Worm (Caenorhabditis elegans): Measurements from ENCODE around the gene F55B12.2.

Gene F55B12.2

DNA sequence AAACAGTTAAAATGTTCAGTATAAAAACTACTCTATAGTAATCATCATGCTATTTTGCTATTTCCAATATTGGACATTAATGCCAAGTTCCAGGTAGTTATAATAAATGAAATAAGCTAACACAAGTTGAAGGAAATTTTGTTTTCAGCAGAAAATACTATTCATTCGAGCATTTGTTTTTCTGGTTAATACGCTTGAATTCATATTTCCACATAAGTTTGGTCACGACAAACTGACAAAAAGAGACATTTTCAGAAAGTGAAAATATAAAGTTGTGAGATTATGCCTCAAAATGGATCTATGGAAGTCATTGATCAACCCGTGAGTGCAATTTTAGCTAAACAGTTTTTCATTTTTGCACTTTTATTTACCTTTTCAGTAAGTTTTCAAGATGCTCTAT lies 28.4 kb upstream of the F55B12.2 start, which contains the start of gene srx-131:
TSS of gene srx-131 (plus strand) at position 301 of the 400 bp plus-strand sequence.
- TF ChIP-seq elt-2 (tag; optimal IDR thresholded peaks at IDR 0.05) (no peak), mdl-1 (tag; optimal IDR thresholded peaks at IDR 0.05) (no peak), nhr-237 (tag; optimal IDR thresholded peaks at IDR 0.05) (no peak), nhr-12 (tag; optimal IDR thresholded peaks at IDR 0.05) (no peak), sea-2 (GFP tag; optimal IDR thresholded peaks at IDR 0.05) (no peak), ceh-28 (tag; optimal IDR thresholded peaks at IDR 0.05) (no peak), elt-1 (tag; optimal IDR thresholded peaks at IDR 0.05) (no peak), lin-39 (tag; optimal IDR thresholded peaks at IDR 0.05) (no peak)

DNA sequence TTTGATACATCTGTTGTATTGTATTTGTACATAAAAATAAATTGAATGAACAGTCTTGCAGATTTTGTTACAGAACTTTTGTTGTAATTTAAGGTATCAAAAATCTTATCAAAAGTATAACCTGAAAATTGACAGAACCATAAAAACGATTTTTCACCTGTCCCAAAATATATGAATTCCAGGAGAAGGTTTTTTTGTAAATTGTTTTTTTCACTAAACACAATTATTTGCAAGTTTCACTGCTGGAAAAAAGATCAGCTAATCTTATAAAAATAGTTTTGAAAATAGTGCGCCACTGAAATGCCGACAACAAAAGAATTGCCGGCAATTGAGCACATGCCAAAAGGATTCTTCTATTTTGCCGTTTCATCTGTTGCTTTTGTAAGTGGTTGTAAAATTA lies 26.4 kb upstream of the F55B12.2 start, which contains the start of gene srx-130:
TSS of gene srx-130 (plus strand) at position 301 of the 400 bp plus-strand sequence.
- TF ChIP-seq ztf-4 (tag; optimal IDR thresholded peaks at IDR 0.05), result no peak
- TF ChIP-seq lin-39 (tag; optimal IDR thresholded peaks at IDR 0.05), result no peak
- TF ChIP-seq ceh-16 (tag; optimal IDR thresholded peaks at IDR 0.05), result no peak
- no peak for TF ChIP-seq elt-2 (tag; optimal IDR thresholded peaks at IDR 0.05)
- no peak for TF ChIP-seq tbx-2 (tag; optimal IDR thresholded peaks at IDR 0.05)
- TF ChIP-seq ZK546.5 (tag; optimal IDR thresholded peaks at IDR 0.05), result no peak
- no peak for TF ChIP-seq nhr-11 (tag; optimal IDR thresholded peaks at IDR 0.05)
- no peak for TF ChIP-seq mdl-1 (tag; optimal IDR thresholded peaks at IDR 0.05)
- no peak for TF ChIP-seq fkh-2 (tag; optimal IDR thresholded peaks at IDR 0.05)
- TF ChIP-seq nhr-43 (tag; optimal IDR thresholded peaks at IDR 0.05; ENCODE audit: poor library complexity, severe bottlenecking), result no peak
- no peak for TF ChIP-seq elt-1 (tag; optimal IDR thresholded peaks at IDR 0.05)
- no peak for TF ChIP-seq lin-15B (tag; optimal IDR thresholded peaks at IDR 0.05)
- no peak for TF ChIP-seq nhr-77 (tag; optimal IDR thresholded peaks at IDR 0.05)
- no peak for TF ChIP-seq snpc-4 (tag; optimal IDR thresholded peaks at IDR 0.05)
- no peak for TF ChIP-seq unc-39 (tag; optimal IDR thresholded peaks at IDR 0.05)
- TF ChIP-seq fkh-10 (GFP tag; optimal IDR thresholded peaks at IDR 0.05), result no peak
- TF ChIP-seq zag-1 (tag; optimal IDR thresholded peaks at IDR 0.05), result no peak
- no peak for TF ChIP-seq egl-5 (tag; optimal IDR thresholded peaks at IDR 0.05)
- no peak for TF ChIP-seq fos-1 (tag; optimal IDR thresholded peaks at IDR 0.05)

DNA sequence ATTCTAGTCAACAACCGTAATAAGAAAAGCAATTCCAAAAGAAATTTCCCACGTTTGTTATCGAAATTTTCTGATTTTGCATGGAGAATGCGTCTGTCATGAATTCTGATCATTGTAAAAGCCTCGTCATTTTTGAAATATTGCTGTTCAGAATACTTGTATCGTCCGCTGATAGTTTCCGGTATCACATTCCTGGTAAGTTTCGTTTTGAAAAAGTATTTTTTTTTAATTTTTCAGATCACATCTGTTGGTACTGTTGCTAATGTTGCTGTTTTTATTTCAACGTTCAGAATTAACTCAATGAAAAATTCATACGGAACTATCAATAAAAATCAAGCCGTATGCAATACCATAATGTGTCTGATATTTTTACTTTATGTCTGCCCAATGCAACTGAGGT lies 24.1 kb upstream of the F55B12.2 start, which contains the start of gene srx-17:
TSS of gene srx-17 (plus strand) at position 301 of the 400 bp plus-strand sequence.
- no peak for TF ChIP-seq elt-1 (tag; optimal IDR thresholded peaks at IDR 0.05)

DNA sequence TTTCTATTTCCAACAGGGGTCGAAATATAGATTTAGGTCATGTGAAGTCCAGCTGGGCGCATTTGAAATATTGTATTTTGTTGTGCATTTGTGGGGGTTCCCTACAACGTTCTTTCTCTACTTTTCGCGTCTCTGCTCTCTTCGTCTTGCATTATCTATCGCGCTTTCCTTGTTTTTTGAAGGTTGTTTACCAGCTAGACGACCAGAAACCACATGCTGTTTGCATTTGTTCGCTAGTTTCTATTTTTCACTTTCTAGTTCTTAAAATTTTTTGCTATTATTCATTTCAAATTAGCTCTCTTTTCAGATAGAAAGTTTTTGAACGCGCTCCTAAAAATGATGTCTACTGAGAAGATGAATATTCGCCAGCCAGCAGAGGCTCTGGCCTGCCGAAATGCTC lies 22.7 kb upstream of the F55B12.2 start, which contains the start of gene F55B12.10:
TSS of gene F55B12.10 (plus strand) at position 301 of the 400 bp plus-strand sequence.
- no peak for TF ChIP-seq nhr-11 (tag; optimal IDR thresholded peaks at IDR 0.05)
- TF ChIP-seq nhr-77 (tag; optimal IDR thresholded peaks at IDR 0.05), result no peak
- no peak for TF ChIP-seq sea-2 (GFP tag; optimal IDR thresholded peaks at IDR 0.05)

DNA sequence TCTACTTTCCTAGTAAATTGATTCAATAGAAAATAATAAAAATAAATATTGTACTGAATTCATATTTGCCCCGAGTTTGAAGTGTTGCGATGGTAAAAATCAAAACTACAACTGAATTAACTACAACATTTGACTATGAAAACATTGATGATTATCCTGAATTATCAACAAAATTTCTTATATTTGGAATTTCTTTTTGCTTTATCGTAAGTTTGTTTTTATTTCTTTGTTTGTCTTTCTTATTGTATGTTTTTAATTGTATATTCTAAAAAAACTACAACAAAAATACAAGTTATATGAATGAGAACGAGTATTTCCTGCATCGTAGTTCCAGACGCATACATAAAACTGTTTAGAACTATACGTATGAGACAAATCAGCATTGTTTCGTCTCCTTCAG lies 20.4 kb upstream of the F55B12.2 start, which contains the start of gene srx-128:
TSS of gene srx-128 (plus strand) at position 301 of the 400 bp plus-strand sequence.
- TF ChIP-seq nhr-67 (tag; optimal IDR thresholded peaks at IDR 0.05), result no peak
- TF ChIP-seq skn-1 (tag; optimal IDR thresholded peaks at IDR 0.05), result no peak
- no peak for TF ChIP-seq elt-3 (tag; optimal IDR thresholded peaks at IDR 0.05)
- no peak for TF ChIP-seq ceh-28 (tag; optimal IDR thresholded peaks at IDR 0.05)
- TF ChIP-seq ceh-16 (tag; optimal IDR thresholded peaks at IDR 0.05), result no peak

DNA sequence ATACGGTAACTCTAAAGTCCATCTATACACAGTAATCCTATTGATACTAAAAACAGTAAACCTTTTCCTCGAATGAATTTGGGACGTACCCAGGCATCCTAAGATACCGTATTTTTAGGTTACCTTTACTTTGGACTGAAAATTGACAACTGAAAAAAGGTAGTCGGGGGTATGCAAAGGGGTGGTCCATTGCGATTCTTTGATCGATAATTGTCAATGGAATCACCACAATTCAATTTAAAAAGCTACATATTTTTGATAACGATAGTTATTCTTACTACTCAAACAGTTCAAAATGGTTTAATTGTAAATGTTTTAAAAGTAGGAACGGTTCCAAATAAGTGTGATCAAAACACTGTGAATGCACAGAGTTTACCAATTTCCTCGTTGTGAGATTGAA lies 17.2 kb upstream of the F55B12.2 start, which contains the start of gene srx-129:
TSS of gene srx-129 (plus strand) at position 301 of the 400 bp plus-strand sequence.
- no peak for TF ChIP-seq mml-1 (tag; optimal IDR thresholded peaks at IDR 0.05)
- no peak for TF ChIP-seq ztf-4 (tag; optimal IDR thresholded peaks at IDR 0.05)
- TF ChIP-seq egl-5 (tag; optimal IDR thresholded peaks at IDR 0.05), result no peak
- TF ChIP-seq ztf-11 (tag; optimal IDR thresholded peaks at IDR 0.05), result no peak
- no peak for TF ChIP-seq lin-15B (tag; optimal IDR thresholded peaks at IDR 0.05)
- TF ChIP-seq snpc-4 (tag; optimal IDR thresholded peaks at IDR 0.05), result no peak
- no peak for TF ChIP-seq nhr-67 (tag; optimal IDR thresholded peaks at IDR 0.05)
- no peak for TF ChIP-seq ZK546.5 (tag; optimal IDR thresholded peaks at IDR 0.05)
- no peak for TF ChIP-seq fos-1 (tag; optimal IDR thresholded peaks at IDR 0.05)
- no peak for TF ChIP-seq elt-3 (tag; optimal IDR thresholded peaks at IDR 0.05)
- TF ChIP-seq R02D3.7 (tag; optimal IDR thresholded peaks at IDR 0.05), result no peak
- no peak for TF ChIP-seq nhr-23 (tag; optimal IDR thresholded peaks at IDR 0.05)
- TF ChIP-seq ceh-82 (tag; optimal IDR thresholded peaks at IDR 0.05), result no peak
- TF ChIP-seq nhr-11 (tag; optimal IDR thresholded peaks at IDR 0.05), result no peak
- no peak for TF ChIP-seq nhr-12 (tag; optimal IDR thresholded peaks at IDR 0.05)
- TF ChIP-seq elt-1 (tag; optimal IDR thresholded peaks at IDR 0.05), result no peak
- TF ChIP-seq jun-1 (tag; optimal IDR thresholded peaks at IDR 0.05), result no peak
- TF ChIP-seq fkh-2 (tag; optimal IDR thresholded peaks at IDR 0.05), result no peak
- no peak for TF ChIP-seq tbx-2 (tag; optimal IDR thresholded peaks at IDR 0.05)
